4 fruit fly cellular contexts compared by ENCODE assay signal in the genomic region with DNA sequence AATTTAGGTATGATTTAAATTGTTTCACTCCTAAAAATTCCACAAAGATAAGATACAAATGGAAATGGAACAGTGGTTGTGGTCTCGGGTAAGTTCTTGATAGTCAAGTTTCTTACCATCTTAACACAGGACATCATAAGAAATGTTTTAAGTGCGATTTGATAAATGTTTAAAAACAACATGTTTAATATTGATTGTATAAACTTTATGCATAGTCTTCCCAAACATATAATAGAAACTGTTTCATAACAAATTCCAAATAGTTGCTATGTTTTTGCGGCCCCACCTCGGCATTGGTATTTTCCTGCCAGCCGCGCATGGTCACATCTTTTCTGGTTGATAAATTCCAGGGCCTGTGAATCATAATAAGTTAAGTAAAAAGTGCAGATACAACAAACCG.
TF ChIP-seq lines count a peak whose summit lies in the region.

A gene (plus strand): TSS at position 318 of the 400 bp plus-strand sequence.

TF ChIP-seq in whole organism, adult, 20 proteins besides CTCF, POLR2A, EP300 and RAD21 (continued from another document):
- peak; percentile 11 for TF ChIP-seq tj (GFP tag; optimal IDR thresholded peaks at IDR 0.05; lab: Kevin White, UChicago)

TF ChIP-seq in whole organism, embryonic, 481 proteins besides CTCF, POLR2A, EP300 and RAD21 (continued from another document and continues in another):
- TF ChIP-seq lov (optimal IDR thresholded peaks at IDR 0.05; lab: Kevin White, UChicago): no peak
- no peak for TF ChIP-seq lov (GFP tag; IDR thresholded peaks at IDR 0.05; lab: Robert Waterston, UW)
- TF ChIP-seq CG12236 (GFP tag; optimal IDR thresholded peaks at IDR 0.05; lab: Kevin White, UChicago): no peak
- TF ChIP-seq MBD-R2 (GFP tag; IDR thresholded peaks at IDR 0.05; lab: Robert Waterston, UW): peak; percentile 70
- no peak for TF ChIP-seq ham (GFP tag; IDR thresholded peaks at IDR 0.05; lab: Robert Waterston, UW)
- TF ChIP-seq CG30020 (tag; optimal IDR thresholded peaks at IDR 0.05; lab: Kevin White, UChicago): peak; percentile 81
- TF ChIP-seq CG4707 (GFP tag; optimal IDR thresholded peaks at IDR 0.05; lab: Kevin White, UChicago): no peak
- TF ChIP-seq CG6813 (GFP tag; optimal IDR thresholded peaks at IDR 0.05; lab: Kevin White, UChicago): no peak
- no peak for TF ChIP-seq Kr (GFP tag; optimal IDR thresholded peaks at IDR 0.05; lab: Kevin White, UChicago)
- TF ChIP-seq CG14014 (GFP tag; IDR thresholded peaks at IDR 0.05; lab: Robert Waterston, UW): 0 out of 2 replicates have a peak, but pooled peaks have one; percentile 52
- no peak for TF ChIP-seq emc (GFP tag; optimal IDR thresholded peaks at IDR 0.05; lab: Kevin White, UChicago)
- peak; percentile 12 for TF ChIP-seq CG8089 (GFP tag; optimal IDR thresholded peaks at IDR 0.05; lab: Kevin White, UChicago)
- peak; percentile 62 for TF ChIP-seq mam (GFP tag; optimal IDR thresholded peaks at IDR 0.05; lab: Kevin White, UChicago)
- TF ChIP-seq yki (optimal IDR thresholded peaks at IDR 0.05; lab: Kevin White, UChicago): no peak
- peak; percentile 48 for TF ChIP-seq CG10209 (GFP tag; optimal IDR thresholded peaks at IDR 0.05; lab: Kevin White, UChicago)
- TF ChIP-seq CG6765 (GFP tag; optimal IDR thresholded peaks at IDR 0.05; lab: Kevin White, UChicago): no peak
- TF ChIP-seq Oaz (GFP tag; IDR thresholded peaks at IDR 0.05; lab: Robert Waterston, UW): peak; percentile 72
- no peak for TF ChIP-seq CG9437 (GFP tag; optimal IDR thresholded peaks at IDR 0.05; lab: Kevin White, UChicago)
- TF ChIP-seq ftz-f1 (GFP tag; optimal IDR thresholded peaks at IDR 0.05; lab: Kevin White, UChicago): no peak
- no peak for TF ChIP-seq Side (GFP tag; optimal IDR thresholded peaks at IDR 0.05; lab: Kevin White, UChicago)
- TF ChIP-seq CG31224 (GFP tag; IDR thresholded peaks at IDR 0.05; lab: Robert Waterston, UW): no peak
- peak; percentile 91 for TF ChIP-seq CG2889 (GFP tag; IDR thresholded peaks at IDR 0.05; lab: Robert Waterston, UW)
- TF ChIP-seq nau (GFP tag; optimal IDR thresholded peaks at IDR 0.05; lab: Kevin White, UChicago): no peak
- peak; percentile 29 for TF ChIP-seq Dp (GFP tag; optimal IDR thresholded peaks at IDR 0.05; lab: Kevin White, UChicago)
- no peak for TF ChIP-seq eyg (GFP tag; optimal IDR thresholded peaks at IDR 0.05; lab: Kevin White, UChicago)
- TF ChIP-seq D19B (GFP tag; optimal IDR thresholded peaks at IDR 0.05; lab: Kevin White, UChicago): no peak
- peak; percentile 54 for TF ChIP-seq CG13624 (GFP tag; optimal IDR thresholded peaks at IDR 0.05; lab: Kevin White, UChicago)
- no peak for TF ChIP-seq nerfin-2 (GFP tag; IDR thresholded peaks at IDR 0.05; lab: Robert Waterston, UW; ENCODE audit: partially characterized antibody)
- no peak for TF ChIP-seq Dip2 (GFP tag; IDR thresholded peaks at IDR 0.05; lab: Robert Waterston, UW)
- peak; percentile 30 for TF ChIP-seq Hr3 (GFP tag; optimal IDR thresholded peaks at IDR 0.05; lab: Kevin White, UChicago)
- no peak for TF ChIP-seq disco-r (GFP tag; optimal IDR thresholded peaks at IDR 0.05; lab: Kevin White, UChicago)
- TF ChIP-seq hb (GFP tag; IDR thresholded peaks at IDR 0.05; lab: Robert Waterston, UW; ENCODE audit: partially characterized antibody): no peak
- peak; percentile 42 for TF ChIP-seq tx (GFP tag; optimal IDR thresholded peaks at IDR 0.05; lab: Kevin White, UChicago)
- peak; percentile 78 for TF ChIP-seq ci (GFP tag; IDR thresholded peaks at IDR 0.05; lab: Robert Waterston, UW)
- TF ChIP-seq ro (GFP tag; IDR thresholded peaks at IDR 0.05; lab: Robert Waterston, UW): peak; percentile 52; the same call in 1 of the 2 replicates
- no peak for TF ChIP-seq bbx (GFP tag; IDR thresholded peaks at IDR 0.05; lab: Robert Waterston, UW; ENCODE audit: partially characterized antibody)
- TF ChIP-seq CG33213 (GFP tag; optimal IDR thresholded peaks at IDR 0.05; lab: Kevin White, UChicago): peak; percentile 19
- no peak for TF ChIP-seq org-1 (GFP tag; optimal IDR thresholded peaks at IDR 0.05; lab: Kevin White, UChicago)
- TF ChIP-seq hkb (optimal IDR thresholded peaks at IDR 0.05; lab: Kevin White, UChicago): no peak
- no peak for TF ChIP-seq hkb (GFP tag; IDR thresholded peaks at IDR 0.05; lab: Robert Waterston, UW)
- peak; percentile 55 for TF ChIP-seq CoRest (tag; optimal IDR thresholded peaks at IDR 0.05; lab: Kevin White, UChicago)
- TF ChIP-seq CG17359 (tag; optimal IDR thresholded peaks at IDR 0.05; lab: Kevin White, UChicago): peak; percentile 5
- TF ChIP-seq fru (optimal IDR thresholded peaks at IDR 0.05; lab: Kevin White, UChicago): no peak

TF ChIP-seq in whole organism, prepupa, 60 proteins besides CTCF, POLR2A, EP300 and RAD21 (continued from another document):
- TF ChIP-seq Sox15 (GFP tag; optimal IDR thresholded peaks at IDR 0.05; lab: Kevin White, UChicago): peak; percentile 2
- no peak for TF ChIP-seq CG11762 (GFP tag; optimal IDR thresholded peaks at IDR 0.05; lab: Kevin White, UChicago; ENCODE audit: insufficient read depth)
- TF ChIP-seq Ets21C (GFP tag; optimal IDR thresholded peaks at IDR 0.05; lab: Kevin White, UChicago): peak; percentile 46
- no peak for TF ChIP-seq CG34406 (GFP tag; optimal IDR thresholded peaks at IDR 0.05; lab: Kevin White, UChicago)
- TF ChIP-seq CG8119 (GFP tag; IDR thresholded peaks at IDR 0.05; lab: Robert Waterston, UW): 0 out of 3 replicates have a peak, but pooled peaks have one; percentile 27
- TF ChIP-seq CG6854 (GFP tag; optimal IDR thresholded peaks at IDR 0.05; lab: Kevin White, UChicago): no peak
- peak; percentile 46 for TF ChIP-seq Met (GFP tag; optimal IDR thresholded peaks at IDR 0.05; lab: Kevin White, UChicago)
- TF ChIP-seq spab (GFP tag; optimal IDR thresholded peaks at IDR 0.05; lab: Kevin White, UChicago): no peak
- no peak for TF ChIP-seq achi (GFP tag; optimal IDR thresholded peaks at IDR 0.05; lab: Kevin White, UChicago)
- no peak for TF ChIP-seq CG16779 (tag; optimal IDR thresholded peaks at IDR 0.05; lab: Kevin White, UChicago)
- TF ChIP-seq CG10631 (GFP tag; optimal IDR thresholded peaks at IDR 0.05; lab: Kevin White, UChicago): peak; percentile 62
- TF ChIP-seq Hr38 (GFP tag; optimal IDR thresholded peaks at IDR 0.05; lab: Kevin White, UChicago): no peak
- TF ChIP-seq eg (GFP tag; IDR thresholded peaks at IDR 0.05; lab: Robert Waterston, UW): no peak; the same call in 1 of the 3 replicates
- peak; percentile 60 for TF ChIP-seq Hr39 (GFP tag; optimal IDR thresholded peaks at IDR 0.05; lab: Kevin White, UChicago)
- TF ChIP-seq Ets96B (tag; optimal IDR thresholded peaks at IDR 0.05; lab: Kevin White, UChicago): peak; percentile 25
- peak; percentile 42 for TF ChIP-seq CG6792 (GFP tag; optimal IDR thresholded peaks at IDR 0.05; lab: Kevin White, UChicago)
- TF ChIP-seq cyc (GFP tag; optimal IDR thresholded peaks at IDR 0.05; lab: Kevin White, UChicago): peak; percentile 48
- TF ChIP-seq vri (GFP tag; optimal IDR thresholded peaks at IDR 0.05; lab: Kevin White, UChicago): no peak
- TF ChIP-seq CG8632 (GFP tag; optimal IDR thresholded peaks at IDR 0.05; lab: Kevin White, UChicago): no peak
- no peak for TF ChIP-seq fd85E (GFP tag; optimal IDR thresholded peaks at IDR 0.05; lab: Kevin White, UChicago)
- TF ChIP-seq salr (GFP tag; optimal IDR thresholded peaks at IDR 0.05; lab: Kevin White, UChicago): no peak
- no peak for TF ChIP-seq CG32006 (GFP tag; optimal IDR thresholded peaks at IDR 0.05; lab: Kevin White, UChicago)
- TF ChIP-seq dac (GFP tag; optimal IDR thresholded peaks at IDR 0.05; lab: Kevin White, UChicago): no peak
- no peak for TF ChIP-seq dsx (GFP tag; optimal IDR thresholded peaks at IDR 0.05; lab: Kevin White, UChicago; ENCODE audit: poor library complexity, severe bottlenecking)
- TF ChIP-seq CG11902 (GFP tag; optimal IDR thresholded peaks at IDR 0.05; lab: Kevin White, UChicago): no peak
- TF ChIP-seq CG1621 (tag; optimal IDR thresholded peaks at IDR 0.05; lab: Kevin White, UChicago): no peak
- no peak for TF ChIP-seq CG7368 (GFP tag; optimal IDR thresholded peaks at IDR 0.05; lab: Kevin White, UChicago)
- TF ChIP-seq lz (GFP tag; optimal IDR thresholded peaks at IDR 0.05; lab: Kevin White, UChicago): peak; percentile 62
- peak; percentile 67 for TF ChIP-seq Sox14 (GFP tag; optimal IDR thresholded peaks at IDR 0.05; lab: Kevin White, UChicago)
- TF ChIP-seq Eip93F (GFP tag; optimal IDR thresholded peaks at IDR 0.05; lab: Kevin White, UChicago): no peak
- TF ChIP-seq fkh (GFP tag; optimal IDR thresholded peaks at IDR 0.05; lab: Kevin White, UChicago): no peak
- peak; percentile 65; the same call in 2 of the 3 replicates for TF ChIP-seq CG6163 (GFP tag; IDR thresholded peaks at IDR 0.05; lab: Robert Waterston, UW)
- peak; percentile 58 for TF ChIP-seq Smox (GFP tag; optimal IDR thresholded peaks at IDR 0.05; lab: Kevin White, UChicago)
- no peak for TF ChIP-seq CG6276 (GFP tag; optimal IDR thresholded peaks at IDR 0.05; lab: Kevin White, UChicago)
- TF ChIP-seq Hr4 (GFP tag; optimal IDR thresholded peaks at IDR 0.05; lab: Kevin White, UChicago): peak; percentile 49
- TF ChIP-seq ss (GFP tag; optimal IDR thresholded peaks at IDR 0.05; lab: Kevin White, UChicago): no peak
- TF ChIP-seq CG15336 (GFP tag; IDR thresholded peaks at IDR 0.05; lab: Robert Waterston, UW): no peak; the same call in 1 of the 2 replicates
- TF ChIP-seq svp (GFP tag; lab: Kevin White, UChicago): no peak
- TF ChIP-seq CG9139 (GFP tag; optimal IDR thresholded peaks at IDR 0.05; lab: Kevin White, UChicago): no peak
- no peak for TF ChIP-seq CG10669 (GFP tag; optimal IDR thresholded peaks at IDR 0.05; lab: Kevin White, UChicago)

TF ChIP-seq in whole organism, pupa, 21 proteins besides CTCF, POLR2A, EP300 and RAD21 (continued from another document):
- peak; percentile 54 for TF ChIP-seq CG15710 (tag; optimal IDR thresholded peaks at IDR 0.05; lab: Kevin White, UChicago)
